Worm (Caenorhabditis elegans): ENCODE measurements around the gene Y50D4C.6.

Y50D4C.6 gene

ce11 chrV:969005-969562, 19.4 kb upstream of the Y50D4C.6 start:
- TF ChIP-seq ceh-9 (tag; optimal IDR thresholded peaks at IDR 0.05) (no peak), lsy-12 (tag; optimal IDR thresholded peaks at IDR 0.05) (no peak), nhr-28 (tag; optimal IDR thresholded peaks at IDR 0.05) (no peak), fkh-2 (tag; optimal IDR thresholded peaks at IDR 0.05) (no peak), elt-2 (tag; optimal IDR thresholded peaks at IDR 0.05) (no peak)

ce11 chrV:966164-966563, 16.5 kb upstream of the Y50D4C.6 start:
- TF ChIP-seq nfya-1 (tag; optimal IDR thresholded peaks at IDR 0.05; ENCODE audit: insufficient read depth) = peak; percentile 52
- peak; percentile 21 for TF ChIP-seq lin-39 (tag; optimal IDR thresholded peaks at IDR 0.05)
- TF ChIP-seq nhr-67 (tag; optimal IDR thresholded peaks at IDR 0.05) = no peak
- peak; percentile 49 for TF ChIP-seq hmg-11 (tag; optimal IDR thresholded peaks at IDR 0.05)
- TF ChIP-seq fkh-10 (GFP tag; optimal IDR thresholded peaks at IDR 0.05) = peak; percentile 91
- TF ChIP-seq ceh-9 (tag; optimal IDR thresholded peaks at IDR 0.05) = peak; percentile 55

- TF ChIP-seq nhr-77 (tag; optimal IDR thresholded peaks at IDR 0.05) = no peak
- TF ChIP-seq eor-1 (tag; optimal IDR thresholded peaks at IDR 0.05) = no peak
- no peak for TF ChIP-seq ceh-28 (tag; optimal IDR thresholded peaks at IDR 0.05)
- peak; percentile 41 for TF ChIP-seq nhr-23 (tag; optimal IDR thresholded peaks at IDR 0.05)
- TF ChIP-seq egl-5 (tag; optimal IDR thresholded peaks at IDR 0.05) = peak; percentile 50
- TF ChIP-seq ceh-82 (tag; optimal IDR thresholded peaks at IDR 0.05) = no peak
- no peak for TF ChIP-seq aly-2 (tag; optimal IDR thresholded peaks at IDR 0.05)
- no peak for TF ChIP-seq jun-1 (tag; optimal IDR thresholded peaks at IDR 0.05)
- no peak for TF ChIP-seq nhr-25 (tag; optimal IDR thresholded peaks at IDR 0.05)
- TF ChIP-seq lin-15B (tag; optimal IDR thresholded peaks at IDR 0.05) = peak; percentile 53
- TF ChIP-seq nfya-1 (tag; optimal IDR thresholded peaks at IDR 0.05; ENCODE audit: insufficient read depth) = peak; percentile 91
- no peak for TF ChIP-seq nhr-67 (tag; optimal IDR thresholded peaks at IDR 0.05)
- peak; percentile 49 for TF ChIP-seq lin-39 (tag; optimal IDR thresholded peaks at IDR 0.05)
- no peak for TF ChIP-seq sea-2 (GFP tag; optimal IDR thresholded peaks at IDR 0.05)
- no peak for TF ChIP-seq fkh-2 (tag; optimal IDR thresholded peaks at IDR 0.05)
- no peak for TF ChIP-seq egl-27 (tag; optimal IDR thresholded peaks at IDR 0.05)
- TF ChIP-seq pha-4 (tag; optimal IDR thresholded peaks at IDR 0.05) = peak; percentile 71
- TF ChIP-seq fkh-10 (GFP tag; optimal IDR thresholded peaks at IDR 0.05) = no peak
- TF ChIP-seq nhr-12 (tag; optimal IDR thresholded peaks at IDR 0.05) = no peak
- TF ChIP-seq snpc-4 (tag; optimal IDR thresholded peaks at IDR 0.05) = no peak
- TF ChIP-seq hmg-11 (tag; optimal IDR thresholded peaks at IDR 0.05) = peak; percentile 49
- no peak for TF ChIP-seq lsy-12 (tag; optimal IDR thresholded peaks at IDR 0.05)
- TF ChIP-seq ama-1 (optimal IDR thresholded peaks at IDR 0.05) = no peak
Measured at ce11 chrV:964739-965283, 15.2 kb upstream of the Y50D4C.6 start, which contains the start of gene sqv-6. TSS of gene sqv-6 (minus strand) at chrV:964789.

- no peak for TF ChIP-seq elt-1 (tag; optimal IDR thresholded peaks at IDR 0.05)
- TF ChIP-seq nfya-1 (tag; optimal IDR thresholded peaks at IDR 0.05; ENCODE audit: insufficient read depth) = peak; percentile 87
Measured at ce11 chrV:949084-949483, 576 bp downstream of the Y50D4C.6 start.

- TF ChIP-seq pqm-1 (tag; optimal IDR thresholded peaks at IDR 0.05) (no peak), nfya-1 (tag; optimal IDR thresholded peaks at IDR 0.05; ENCODE audit: insufficient read depth) (peak; percentile 84)
Measured at ce11 chrV:945828-946227, 3.8 kb downstream of the Y50D4C.6 start.

- TF ChIP-seq R02D3.7 (tag; optimal IDR thresholded peaks at IDR 0.05) (no peak), unc-39 (tag; optimal IDR thresholded peaks at IDR 0.05) (no peak), jun-1 (tag; optimal IDR thresholded peaks at IDR 0.05) (no peak), nhr-12 (tag; optimal IDR thresholded peaks at IDR 0.05) (no peak), nhr-76 (tag; optimal IDR thresholded peaks at IDR 0.05) (no peak), snpc-4 (tag; optimal IDR thresholded peaks at IDR 0.05) (no peak), nhr-67 (tag; optimal IDR thresholded peaks at IDR 0.05) (no peak), zag-1 (tag; optimal IDR thresholded peaks at IDR 0.05) (no peak), aly-2 (tag; optimal IDR thresholded peaks at IDR 0.05) (no peak), elt-3 (tag; optimal IDR thresholded peaks at IDR 0.05) (no peak), lsy-12 (tag; optimal IDR thresholded peaks at IDR 0.05) (no peak), nfya-1 (tag; optimal IDR thresholded peaks at IDR 0.05; ENCODE audit: insufficient read depth) (no peak)
Measured at ce11 chrV:945144-945543, 4.5 kb downstream of the Y50D4C.6 start, which contains the start of gene Y50D4C.3. TSS of gene Y50D4C.3 (minus strand) at chrV:945244.

Data from whole organism, L3 larva.